Worm (Caenorhabditis elegans) whole organism, L4 larva: Measurements from ENCODE around the gene C50D2.2.

Experiments
- F44E2.7 ChIP-seq: fragments of 200-800 bp; sonication (Bioruptor generic); IDR thresholded peaks from 2 replicates; pipeline ENCODE4 v2.1.2; 2022; ENCODE audit warnings: missing genetic modification characterization, missing compliant biosample characterization
- R02D3.7 ChIP-seq: fragments of 150-350 bp; sonication (generic microtip); optimal IDR thresholded peaks from 3 replicates; lab custom pipeline; 2014; ENCODE audit warnings: missing biosample characterization, missing genetic modification characterization
- ZK546.5 ChIP-seq, 2 experiments: sonication (generic microtip); optimal IDR thresholded peaks; 2 replicates each; lab custom pipeline; 2017; ENCODE audit warnings: missing biosample characterization in 2 of 2, missing genetic modification characterization in 2 of 2
- aha-1 ChIP-seq: fragments of 150-350 bp; peaks from one replicate; lab custom pipeline; 2014; ENCODE audit warnings: missing biosample characterization, missing genetic modification characterization
- ceh-44 ChIP-seq: fragments of 200-800 bp; sonication (Bioruptor generic); IDR thresholded peaks from 2 replicates; pipeline ENCODE4 v1.3.6; 2022; ENCODE audit warnings: missing genetic modification reagents, missing genetic modification characterization, missing compliant biosample characterization
- ces-1 ChIP-seq: fragments of 150-350 bp; sonication (generic microtip); optimal IDR thresholded peaks from 4 replicates; lab custom pipeline; 2014; ENCODE audit warnings: missing biosample characterization, missing genetic modification reagents, missing genetic modification characterization
- daf-16 ChIP-seq, 3 experiments: sonication (generic microtip); optimal IDR thresholded peaks; 2 replicates each; lab custom pipeline; 2016 to 2017; ENCODE audit warnings: missing genetic modification characterization in 3 of 3, missing genetic modification reagents in 3 of 3, mild to moderate bottlenecking in 2 of 3, missing compliant biosample characterization in 2 of 3, missing biosample characterization in 1 of 3, moderate library complexity in 1 of 3
- dmd-9 ChIP-seq: fragments of 200-800 bp; sonication (Bioruptor generic); IDR thresholded peaks from 2 replicates; pipeline ENCODE4 v1.3.6; 2022; ENCODE audit warnings: missing genetic modification reagents, missing genetic modification characterization, missing compliant biosample characterization
- egl-43 ChIP-seq: fragments of 200-800 bp; sonication (Bioruptor generic); IDR thresholded peaks from 2 replicates; pipeline ENCODE4 v1.3.6; 2022; ENCODE audit warnings: missing genetic modification reagents, missing genetic modification characterization, missing compliant biosample characterization
- hlh-11 ChIP-seq: fragments of 200-800 bp; sonication (Bioruptor generic); optimal IDR thresholded peaks from 2 replicates; lab custom pipeline; 2018; ENCODE audit warnings: mild to moderate bottlenecking, missing genetic modification characterization, missing compliant biosample characterization
- hlh-30 ChIP-seq: sonication (generic microtip); optimal IDR thresholded peaks from 2 replicates; lab custom pipeline; 2017; ENCODE audit warnings: antibody characterized with exemption, mild to moderate bottlenecking, missing genetic modification characterization, missing compliant biosample characterization; ENCODE audit not compliant: insufficient read depth
- lin-13 ChIP-seq: fragments of 150-350 bp; optimal IDR thresholded peaks from 2 replicates; lab custom pipeline; 2014; ENCODE audit warnings: missing biosample characterization, missing genetic modification reagents, missing genetic modification characterization
- lsy-2 ChIP-seq, 2 experiments: fragments of 150-350 bp in 1 of 2; sonication (generic microtip) in 1 of 2; optimal IDR thresholded peaks; 2 replicates each; lab custom pipeline; 2014 to 2017; ENCODE audit warnings: missing biosample characterization in 2 of 2, missing genetic modification characterization in 2 of 2
- madf-5 ChIP-seq, 2 experiments: fragments of 200-800 bp; sonication (Bioruptor generic); IDR thresholded peaks; 2 replicates each; pipeline ENCODE4 v1.3.6; 2022; ENCODE audit warnings: missing compliant biosample characterization in 2 of 2, missing genetic modification characterization in 2 of 2
- nhr-10 ChIP-seq: fragments of 150-350 bp; optimal IDR thresholded peaks from 2 replicates; lab custom pipeline; 2014; ENCODE audit warnings: missing biosample characterization, missing genetic modification characterization
- nhr-11 ChIP-seq: fragments of 150-350 bp; optimal IDR thresholded peaks from 2 replicates; lab custom pipeline; 2014; ENCODE audit warnings: missing biosample characterization, missing genetic modification characterization
- nhr-237 ChIP-seq: sonication (generic microtip); optimal IDR thresholded peaks from 2 replicates; lab custom pipeline; 2017; ENCODE audit warnings: missing biosample characterization, missing genetic modification characterization
- nhr-28 ChIP-seq: fragments of 150-350 bp; optimal IDR thresholded peaks from 2 replicates; lab custom pipeline; 2014; ENCODE audit warnings: missing biosample characterization, missing genetic modification characterization
- nhr-41 ChIP-seq: fragments of 200-800 bp; sonication (Bioruptor generic); IDR thresholded peaks from 2 replicates; pipeline ENCODE4 v1.3.6; 2022; ENCODE audit warnings: missing genetic modification reagents, missing genetic modification characterization, missing compliant biosample characterization
- nhr-42 ChIP-seq: fragments of 200-800 bp; sonication (Bioruptor generic); IDR thresholded peaks from 2 replicates; pipeline ENCODE4 v1.3.6; 2022; ENCODE audit warnings: missing genetic modification characterization, missing compliant biosample characterization
- saeg-2 ChIP-seq: fragments of 200-800 bp; sonication (Bioruptor generic); IDR thresholded peaks from 2 replicates; pipeline ENCODE4 v1.3.6; 2022; ENCODE audit warnings: missing genetic modification reagents, missing genetic modification characterization, missing compliant biosample characterization
- sdz-12 ChIP-seq: fragments of 200-800 bp; sonication (Bioruptor generic); optimal IDR thresholded peaks from 2 replicates; lab custom pipeline; 2018; ENCODE audit warnings: mild to moderate bottlenecking, missing genetic modification characterization, missing compliant biosample characterization
- set-16 ChIP-seq: fragments of 200-800 bp; sonication (Bioruptor generic); IDR thresholded peaks from 2 replicates; pipeline ENCODE4 v1.3.6; 2022; ENCODE audit warnings: missing genetic modification reagents, missing genetic modification characterization, missing compliant biosample characterization
- snpc-4 ChIP-seq: fragments of 150-350 bp; optimal IDR thresholded peaks from 2 replicates; lab custom pipeline; 2014; ENCODE audit warnings: missing biosample characterization, missing genetic modification characterization
- spr-1 ChIP-seq: sonication (generic microtip); optimal IDR thresholded peaks from 2 replicates; lab custom pipeline; 2016; ENCODE audit warnings: mild to moderate bottlenecking, missing genetic modification characterization, missing compliant biosample characterization
- unc-62 ChIP-seq, 3 experiments: fragments of 150-350 bp in 1 of 3; sonication (generic microtip); optimal IDR thresholded peaks in 2 of 3; peaks in 1 of 3; 1 replicate in 1 of 3; 2 replicates in 2 of 3; lab custom pipeline; 2014 to 2017; ENCODE audit warnings: missing biosample characterization in 3 of 3, missing genetic modification characterization in 3 of 3, missing genetic modification reagents in 3 of 3, missing genotype in 1 of 3
- vab-7 ChIP-seq: fragments of 200-800 bp; sonication (Bioruptor generic); IDR thresholded peaks from 2 replicates; pipeline ENCODE4 v1.3.6; 2022; ENCODE audit warnings: missing genetic modification reagents, missing genetic modification characterization, missing compliant biosample characterization
- zag-1 ChIP-seq: fragments of 150-350 bp; optimal IDR thresholded peaks from 2 replicates; lab custom pipeline; 2014; ENCODE audit warnings: missing biosample characterization, missing genetic modification characterization

The C50D2.2 gene

ce11 chrII:159294-159922 lies 50.4 kb downstream of the C50D2.2 start (continued):
- TF ChIP-seq hlh-11 (peak; percentile 64), sdz-12 (GFP tag; lab: Kevin White, UChicago) (no peak), spr-1 (tag; lab: Kevin White, UChicago) (no peak), vab-7 (GFP tag; lab: Robert Waterston, UW) (no peak), nhr-42 (GFP tag; lab: Robert Waterston, UW) (no peak), nhr-28 (peak; percentile 56), ZK546.5 (tag; optimal IDR thresholded peaks at IDR 0.05; lab: Kevin White, UChicago) (no peak), F44E2.7 (no peak), ces-1 (GFP tag; lab: Kevin White, UChicago) (no peak), daf-16 (GFP tag; optimal IDR thresholded peaks at IDR 0.05; lab: Kevin White, UChicago) (no peak), daf-16 (tag; optimal IDR thresholded peaks at IDR 0.05; lab: Kevin White, UChicago) (peak; percentile 52), lsy-2 (tag; optimal IDR thresholded peaks at IDR 0.05; lab: Kevin White, UChicago) (peak in 1 of 2 experiments; percentile 55)

DNA sequence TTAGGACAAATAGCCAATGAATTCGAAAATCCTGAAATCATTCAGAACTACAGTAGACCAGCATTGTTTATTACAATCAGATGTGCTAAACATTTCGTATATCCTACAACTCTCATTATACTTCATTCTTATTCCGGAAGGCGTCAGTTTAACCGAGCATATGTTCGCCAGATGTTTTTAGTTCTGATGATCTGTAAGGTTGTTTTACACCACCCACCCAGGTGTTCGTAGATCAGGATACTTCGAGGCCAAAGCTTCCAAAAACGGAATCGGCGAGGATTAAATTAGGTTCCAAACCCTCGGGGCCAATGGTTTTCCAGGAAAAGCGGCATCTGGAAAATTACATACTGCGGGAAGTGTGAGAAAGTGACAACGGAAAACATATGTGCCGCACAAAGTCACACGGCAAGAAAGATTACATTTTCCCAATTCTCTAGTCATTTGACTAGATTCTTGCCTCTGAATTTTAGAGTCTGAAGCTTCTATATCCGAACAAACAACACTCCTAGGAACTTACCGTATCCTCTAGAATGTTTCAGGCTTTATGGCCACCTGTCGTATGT lies 51.7 kb downstream of the C50D2.2 start:
- TF ChIP-seq nhr-11 (tag; lab: Kevin White, UChicago): peak; percentile 76
- no peak for TF ChIP-seq snpc-4 (tag; lab: Kevin White, UChicago)
- no peak for TF ChIP-seq madf-5 (GFP tag; IDR thresholded peaks at IDR 0.05; lab: Robert Waterston, UW)
- no peak for TF ChIP-seq unc-62 (GFP tag; optimal IDR thresholded peaks at IDR 0.05 in 1 of 2; lab: Kevin White, UChicago)
- no peak for TF ChIP-seq unc-62 (tag; optimal IDR thresholded peaks at IDR 0.05; lab: Kevin White, UChicago)
- TF ChIP-seq hlh-30 (tag; lab: Kevin White, UChicago): peak; percentile 28
- no peak for TF ChIP-seq set-16
- TF ChIP-seq nhr-237 (tag; lab: Kevin White, UChicago): no peak
- no peak for TF ChIP-seq ceh-44 (GFP tag; lab: Robert Waterston, UW)
- TF ChIP-seq saeg-2 (GFP tag; lab: Robert Waterston, UW): no peak
- no peak for TF ChIP-seq nhr-41 (GFP tag; lab: Robert Waterston, UW)
- TF ChIP-seq aha-1 (tag; lab: Kevin White, UChicago): peak; percentile 95
- no peak for TF ChIP-seq R02D3.7
- 0 out of 2 replicates have a peak, but pooled peaks have one; percentile 29 for TF ChIP-seq egl-43
- TF ChIP-seq daf-16 (GFP tag; optimal IDR thresholded peaks at IDR 0.05; lab: Kevin White, UChicago): no peak
- TF ChIP-seq daf-16 (tag; optimal IDR thresholded peaks at IDR 0.05; lab: Kevin White, UChicago): no peak
- no peak for TF ChIP-seq dmd-9 (GFP tag; lab: Robert Waterston, UW)
- TF ChIP-seq F44E2.7: no peak
- no peak for TF ChIP-seq nhr-10 (tag; lab: Kevin White, UChicago)
- no peak for TF ChIP-seq lin-13 (GFP tag; lab: Kevin White, UChicago)
- TF ChIP-seq zag-1: no peak
